Worm (Caenorhabditis elegans): ENCODE data around the gene Y45F10D.15.

The Y45F10D.15 gene

ce11 chrIV:13778710-13779109, 42.1 kb downstream of the Y45F10D.15 start, which contains the start of gene gly-10:
gly-10 (plus strand) TSS chrIV:13779096.
- no peak for TF ChIP-seq F57A8.1 (GFP tag; optimal IDR thresholded peaks at IDR 0.05)
- no peak for TF ChIP-seq snpc-4 (GFP tag; optimal IDR thresholded peaks at IDR 0.05)
- TF ChIP-seq snpc-4 (tag; optimal IDR thresholded peaks at IDR 0.05): peak in 2 of 4 experiments; percentile 47 to 71
- no peak for TF ChIP-seq F22D6.2 (tag; optimal IDR thresholded peaks at IDR 0.05)
- TF ChIP-seq ceh-100 (GFP tag; IDR thresholded peaks at IDR 0.05): no peak
- no peak for TF ChIP-seq ets-4 (GFP tag; optimal IDR thresholded peaks at IDR 0.05)
- peak; percentile 36; the same call in 1 of the 2 replicates for TF ChIP-seq cebp-2 (GFP tag; IDR thresholded peaks at IDR 0.05)
- 0 out of 2 replicates have a peak, but pooled peaks have one; percentile 27 for TF ChIP-seq zfh-2 (GFP tag; conservative IDR thresholded peaks at IDR 0.05)
- TF ChIP-seq F49E8.2 (tag; optimal IDR thresholded peaks at IDR 0.05; ENCODE audit: insufficient read depth): no peak
- no peak for TF ChIP-seq F10E7.11 (tag; optimal IDR thresholded peaks at IDR 0.05)
- peak; percentile 76; the same call in 1 of the 2 replicates for TF ChIP-seq attf-6 (GFP tag; IDR thresholded peaks at IDR 0.05)
- peak; percentile 6; the same call in 1 of the 2 replicates for TF ChIP-seq rcor-1 (GFP tag; IDR thresholded peaks at IDR 0.05)
- TF ChIP-seq rec-8 (tag; optimal IDR thresholded peaks at IDR 0.05): no peak
- TF ChIP-seq ccch-3 (GFP tag; optimal IDR thresholded peaks at IDR 0.05): no peak
- peak; percentile 50 for TF ChIP-seq madf-6 (GFP tag; IDR thresholded peaks at IDR 0.05)
- TF ChIP-seq gei-17 (GFP tag; optimal IDR thresholded peaks at IDR 0.05): no peak
- TF ChIP-seq Y67H2A.10 (GFP tag; conservative IDR thresholded peaks at IDR 0.05): no peak
- TF ChIP-seq B0019.2 (GFP tag; conservative IDR thresholded peaks at IDR 0.05): no peak
- TF ChIP-seq F23B12.7 (tag; optimal IDR thresholded peaks at IDR 0.05; ENCODE audit: insufficient read depth): no peak
- peak; percentile 27 for TF ChIP-seq lin-54 (GFP tag; optimal IDR thresholded peaks at IDR 0.05)
- no peak for TF ChIP-seq ceh-40 (GFP tag; IDR thresholded peaks at IDR 0.05)

ce11 chrIV:13777480-13777879, 43.3 kb downstream of the Y45F10D.15 start, which contains the start of gene rpl-18:
rpl-18 (plus strand) TSS chrIV:13777865.
- TF ChIP-seq F57C9.4 (tag; optimal IDR thresholded peaks at IDR 0.05): no peak
- TF ChIP-seq repo-1 (tag; optimal IDR thresholded peaks at IDR 0.05): no peak
- TF ChIP-seq athp-1 (tag; optimal IDR thresholded peaks at IDR 0.05): no peak
- no peak for TF ChIP-seq sptf-2 (GFP tag; optimal IDR thresholded peaks at IDR 0.05)
- TF ChIP-seq F33H1.4 (GFP tag; IDR thresholded peaks at IDR 0.05): peak; percentile 89
- TF ChIP-seq dpl-1 (GFP tag; optimal IDR thresholded peaks at IDR 0.05): no peak
- no peak for TF ChIP-seq T07F8.4 (tag; optimal IDR thresholded peaks at IDR 0.05)
- peak; percentile 44 for TF ChIP-seq tbp1 (GFP tag; optimal IDR thresholded peaks at IDR 0.05)
- TF ChIP-seq fkh-3 (tag; optimal IDR thresholded peaks at IDR 0.05): no peak
- TF ChIP-seq atf-7 (tag; optimal IDR thresholded peaks at IDR 0.05): no peak
- TF ChIP-seq efl-1 (GFP tag; optimal IDR thresholded peaks at IDR 0.05): peak; percentile 29
- TF ChIP-seq lin-26 (GFP tag; IDR thresholded peaks at IDR 0.05): no peak
- peak; percentile 73 for TF ChIP-seq F23B12.7 (tag; optimal IDR thresholded peaks at IDR 0.05; ENCODE audit: insufficient read depth)
- TF ChIP-seq lsl-1 (GFP tag; optimal IDR thresholded peaks at IDR 0.05): peak; percentile 28
- TF ChIP-seq madf-6 (GFP tag; IDR thresholded peaks at IDR 0.05): no peak
- TF ChIP-seq D2030.7 (GFP tag; IDR thresholded peaks at IDR 0.05): peak; percentile 34; the same call in 1 of the 2 replicates
- no peak for TF ChIP-seq K12H6.12 (tag; optimal IDR thresholded peaks at IDR 0.05)
- TF ChIP-seq ZK185.1 (tag; optimal IDR thresholded peaks at IDR 0.05; ENCODE audit: poor library complexity, severe bottlenecking): peak; percentile 16
- no peak for TF ChIP-seq egl-44 (GFP tag; IDR thresholded peaks at IDR 0.05)
- no peak for TF ChIP-seq ztf-18 (tag; optimal IDR thresholded peaks at IDR 0.05)
- no peak for TF ChIP-seq hmg-20 (GFP tag; IDR thresholded peaks at IDR 0.05)
- TF ChIP-seq B0261.1 (tag; optimal IDR thresholded peaks at IDR 0.05): no peak
- TF ChIP-seq cebp-1 (GFP tag; IDR thresholded peaks at IDR 0.05): no peak
- no peak for TF ChIP-seq cebp-1 (tag; optimal IDR thresholded peaks at IDR 0.05)
- peak; percentile 40 for TF ChIP-seq lin-54 (GFP tag; optimal IDR thresholded peaks at IDR 0.05)
- TF ChIP-seq ets-4 (GFP tag; optimal IDR thresholded peaks at IDR 0.05): no peak
- TF ChIP-seq mxl-1 (tag; optimal IDR thresholded peaks at IDR 0.05): no peak
- TF ChIP-seq nfya-2 (GFP tag; IDR thresholded peaks at IDR 0.05): no peak
- peak; percentile 97 for TF ChIP-seq attf-3 (GFP tag; conservative IDR thresholded peaks at IDR 0.05)
- no peak for TF ChIP-seq lsy-27 (tag; optimal IDR thresholded peaks at IDR 0.05; ENCODE audit: borderline replicate concordance, insufficient read depth)
- no peak for TF ChIP-seq ceh-27 (GFP tag; optimal IDR thresholded peaks at IDR 0.05)
